Worm (Caenorhabditis elegans) whole organism, L2 larva: ENCODE results near the gene lido-9.

Source experiments
- ZK546.5 ChIP-seq: sonication (generic microtip); optimal IDR thresholded peaks from 2 replicates; lab custom pipeline; 2017; ENCODE audit warnings: missing biosample characterization, missing genetic modification characterization
- alr-1 ChIP-seq: fragments of 150-350 bp; optimal IDR thresholded peaks from 2 replicates; lab custom pipeline; 2014; ENCODE audit warnings: missing biosample characterization, missing genetic modification characterization
- ceh-16 ChIP-seq: fragments of 150-350 bp; optimal IDR thresholded peaks from 2 replicates; lab custom pipeline; 2014; ENCODE audit warnings: missing biosample characterization, missing genetic modification characterization
- elt-1 ChIP-seq: fragments of 150-350 bp; optimal IDR thresholded peaks from 2 replicates; lab custom pipeline; 2014; ENCODE audit warnings: missing biosample characterization, missing genetic modification characterization
- lin-13 ChIP-seq: fragments of 150-350 bp; optimal IDR thresholded peaks from 2 replicates; lab custom pipeline; 2014; ENCODE audit warnings: missing biosample characterization, missing genetic modification reagents, missing genetic modification characterization
- lin-39 ChIP-seq: fragments of 150-350 bp; optimal IDR thresholded peaks from 2 replicates; lab custom pipeline; 2014; ENCODE audit warnings: missing biosample characterization, missing genetic modification reagents, missing genetic modification characterization
- nhr-12 ChIP-seq: fragments of 150-350 bp; optimal IDR thresholded peaks from 2 replicates; lab custom pipeline; 2014; ENCODE audit warnings: missing biosample characterization, missing genetic modification characterization
- nhr-237 ChIP-seq: fragments of 150-350 bp; optimal IDR thresholded peaks from 2 replicates; lab custom pipeline; 2014; ENCODE audit warnings: missing biosample characterization, missing genetic modification characterization
- nhr-25 ChIP-seq: fragments of 150-350 bp; sonication (generic microtip); optimal IDR thresholded peaks from 3 replicates; lab custom pipeline; 2014; ENCODE audit warnings: missing biosample characterization, missing genetic modification characterization
- skn-1 ChIP-seq: sonication (generic microtip); optimal IDR thresholded peaks from 2 replicates; lab custom pipeline; 2017; ENCODE audit warnings: missing biosample characterization, missing genetic modification characterization

DNA sequence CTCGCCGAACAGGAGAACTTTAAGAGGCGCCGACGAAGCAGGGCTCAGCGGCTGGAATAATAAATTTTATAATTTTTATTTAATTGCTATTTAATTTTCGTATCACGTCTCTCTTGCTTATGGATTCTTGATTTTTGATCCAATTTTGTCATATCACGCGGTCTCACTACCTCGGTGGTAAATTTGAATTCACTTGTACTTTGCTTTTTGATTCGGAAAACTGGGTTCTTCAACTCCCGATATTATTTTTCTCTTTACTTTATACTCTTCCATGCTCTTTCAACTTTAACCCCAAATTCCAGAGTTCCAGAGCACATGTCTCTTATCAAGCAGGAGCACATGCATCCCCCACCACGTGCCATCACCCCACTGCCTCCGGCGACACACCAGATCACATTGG lies 3.1 kb downstream of the lido-9 start, which contains the start of gene lido-11:
- no peak for TF ChIP-seq ceh-16 (tag; lab: Kevin White, UChicago)
- no peak for TF ChIP-seq lin-13 (GFP tag; lab: Kevin White, UChicago)
- TF ChIP-seq ZK546.5 (tag; lab: Kevin White, UChicago), result no peak
- TF ChIP-seq nhr-25 (tag; lab: Kevin White, UChicago), result no peak
- no peak for TF ChIP-seq nhr-237 (tag; lab: Kevin White, UChicago)
- no peak for TF ChIP-seq elt-1 (tag; lab: Kevin White, UChicago)
- TF ChIP-seq lin-39 (tag; lab: Kevin White, UChicago), result no peak
- TF ChIP-seq alr-1 (tag; lab: Kevin White, UChicago), result no peak
- no peak for TF ChIP-seq skn-1 (tag; lab: Kevin White, UChicago)
- TF ChIP-seq nhr-12, result no peak
